Comparison of ENCODE assay signal across 6 worm cellular contexts in the genomic region with DNA sequence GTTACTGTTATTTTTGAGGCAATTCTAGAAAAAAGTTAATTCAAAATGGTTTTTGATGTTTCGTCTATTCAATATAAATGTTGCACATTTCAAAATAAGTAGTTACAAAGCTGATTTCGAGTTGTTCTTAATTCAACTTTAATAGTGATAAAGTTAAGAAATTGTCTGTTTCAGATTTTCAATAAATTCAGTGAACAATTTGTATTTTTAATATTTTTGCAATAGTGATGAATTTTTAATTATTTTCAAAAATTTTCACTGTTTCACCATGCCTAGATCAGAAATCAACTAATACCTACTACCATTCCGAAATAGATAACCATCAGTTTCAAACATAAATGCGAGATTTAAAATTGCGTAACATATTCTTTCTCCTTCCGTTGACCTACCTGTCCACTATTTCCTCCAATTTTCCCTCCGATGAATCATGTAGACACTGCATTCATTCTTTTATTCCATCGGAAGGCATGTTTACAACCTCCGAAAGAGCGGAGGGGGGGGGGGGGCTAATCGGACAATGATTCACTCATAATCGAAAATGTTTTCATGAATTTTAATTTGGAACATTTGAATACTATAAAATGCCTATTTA.
A peak's percentile ranks its signal among the peaks of the same experiment; 100 is the strongest.
TF ChIP-seq lines count a peak whose summit lies in the region.

No protein-coding gene starts in this region.

TF ChIP-seq in whole organism, L1 larva, 84 proteins besides CTCF, POLR2A, EP300 and RAD21:
- TF ChIP-seq pag-3 (tag; optimal IDR thresholded peaks at IDR 0.05; lab: Kevin White, UChicago; ENCODE audit: borderline replicate concordance, insufficient read depth) (no peak), efl-3 (GFP tag; optimal IDR thresholded peaks at IDR 0.05; lab: Kevin White, UChicago) (no peak), nhr-85 (tag; lab: Kevin White, UChicago) (peak; percentile 62), blmp-1 (tag; optimal IDR thresholded peaks at IDR 0.05; lab: Kevin White, UChicago) (peak; percentile 77)
TF ChIP-seq in whole organism, L1 larva: peak in this region for 2.

TF ChIP-seq in whole organism, L2 larva, 48 proteins besides CTCF, POLR2A, EP300 and RAD21:
- TF ChIP-seq F13H6.1 (tag; optimal IDR thresholded peaks at IDR 0.05; lab: Kevin White, UChicago) = no peak
- TF ChIP-seq nhr-25 (tag; optimal IDR thresholded peaks at IDR 0.05; lab: Kevin White, UChicago) = peak; percentile 15
- TF ChIP-seq nhr-129 (tag; optimal IDR thresholded peaks at IDR 0.05; lab: Kevin White, UChicago) = peak; percentile 14
- TF ChIP-seq sem-4 (tag; optimal IDR thresholded peaks at IDR 0.05; lab: Kevin White, UChicago) = peak; percentile 10
TF ChIP-seq in whole organism, L2 larva: peak in this region for 3.

TF ChIP-seq in whole organism, L3 larva, 47 proteins besides CTCF, POLR2A, EP300 and RAD21:
- peak; percentile 37 for TF ChIP-seq nhr-25 (tag; optimal IDR thresholded peaks at IDR 0.05; lab: Kevin White, UChicago)
- TF ChIP-seq nhr-23 (tag; optimal IDR thresholded peaks at IDR 0.05; lab: Kevin White, UChicago) = peak; percentile 58
- TF ChIP-seq nhr-77 (tag; optimal IDR thresholded peaks at IDR 0.05; lab: Kevin White, UChicago) = no peak
- TF ChIP-seq elt-1 (tag; optimal IDR thresholded peaks at IDR 0.05; lab: Kevin White, UChicago) = peak; percentile 5
TF ChIP-seq in whole organism, L3 larva: peak in this region for 3.

TF ChIP-seq in whole organism, L4 larva, 104 proteins besides CTCF, POLR2A, EP300 and RAD21:
- TF ChIP-seq lin-29 (GFP tag; IDR thresholded peaks at IDR 0.05; lab: Robert Waterston, UW) = no peak
- TF ChIP-seq unc-62 (GFP tag; optimal IDR thresholded peaks at IDR 0.05 in 1 of 2; lab: Kevin White, UChicago) = peak in 1 of 2 experiments; percentile 22
- TF ChIP-seq unc-62 (tag; optimal IDR thresholded peaks at IDR 0.05; lab: Kevin White, UChicago) = no peak
- TF ChIP-seq snpc-1.2 (GFP tag; IDR thresholded peaks at IDR 0.05; lab: Robert Waterston, UW) = peak; percentile 64; the same call in 1 of the 2 replicates

TF ChIP-seq in whole organism, mixed stage, embryonic, 35 proteins besides CTCF, POLR2A, EP300 and RAD21:
- TF ChIP-seq mab-5 (tag; optimal IDR thresholded peaks at IDR 0.05; lab: Kevin White, UChicago) (no peak), ham-2 (GFP tag; optimal IDR thresholded peaks at IDR 0.05; lab: Kevin White, UChicago) (peak; percentile 87), blmp-1 (tag; optimal IDR thresholded peaks at IDR 0.05; lab: Kevin White, UChicago) (peak; percentile 16), elt-1 (tag; optimal IDR thresholded peaks at IDR 0.05; lab: Kevin White, UChicago; ENCODE audit: borderline replicate concordance, insufficient read depth) (peak; percentile 45), drap-1 (GFP tag; optimal IDR thresholded peaks at IDR 0.05; lab: Kevin White, UChicago) (no peak)

TF ChIP-seq in whole organism, young adult, 124 proteins besides CTCF, POLR2A, EP300 and RAD21:
- no peak for TF ChIP-seq let-526 (GFP tag; IDR thresholded peaks at IDR 0.05; lab: Robert Waterston, UW)
- TF ChIP-seq snpc-4 (GFP tag; optimal IDR thresholded peaks at IDR 0.05; lab: Kevin White, UChicago) = no peak
- TF ChIP-seq snpc-4 (tag; optimal IDR thresholded peaks at IDR 0.05; lab: Kevin White, UChicago) = peak in 3 of 4 experiments; percentile 7 to 61 (median 40)
- TF ChIP-seq attf-6 (GFP tag; IDR thresholded peaks at IDR 0.05; lab: Robert Waterston, UW) = 0 out of 2 replicates have a peak, but pooled peaks have one; percentile 43
